Fruit fly (Drosophila melanogaster) whole organism, embryonic: ENCODE results near the gene CG32073.

ENCODE experiments used
- Asciz ChIP-seq: fragments of 200-800 bp; sonication (Bioruptor generic); optimal IDR thresholded peaks from 2 replicates; lab custom pipeline; 2017; ENCODE audit warnings: missing biosample characterization, mild to moderate bottlenecking, missing genetic modification characterization, missing genetic modification reagents
- Atf6 ChIP-seq: fragments of 200-800 bp; sonication (Bioruptor generic); IDR thresholded peaks from 2 replicates; pipeline ENCODE4 v1.3.6; 2022; ENCODE audit warnings: missing biosample characterization, missing genetic modification characterization
- Awh ChIP-seq: fragments of 200-800 bp; sonication (Bioruptor generic); IDR thresholded peaks from 2 replicates; pipeline ENCODE4, ENCODE4 v1.3.6; 2022; ENCODE audit warnings: missing biosample characterization, missing genetic modification characterization
- B-H1 ChIP-seq: fragments of 200-800 bp; sonication (Bioruptor generic); IDR thresholded peaks from 3 replicates; pipeline ENCODE4 v1.3.6; 2022; ENCODE audit warnings: missing biosample characterization, missing genetic modification characterization
- CG10267 ChIP-seq: fragments of 200-800 bp; sonication (Bioruptor generic); optimal IDR thresholded peaks from 2 replicates; lab custom pipeline; 2018; ENCODE audit warnings: missing biosample characterization, mild to moderate bottlenecking, missing genetic modification characterization, moderate library complexity
- CG10366 ChIP-seq: fragments of 200-800 bp; sonication (Bioruptor generic); IDR thresholded peaks from 2 replicates; pipeline ENCODE4 v1.3.6; 2022; ENCODE audit warnings: missing biosample characterization, missing genetic modification characterization
- CG10543 ChIP-seq: fragments of 200-800 bp; sonication (Bioruptor generic); optimal IDR thresholded peaks from 3 replicates; lab custom pipeline; 2017; ENCODE audit warnings: missing biosample characterization, mild to moderate bottlenecking, missing genetic modification characterization, moderate library complexity
- CG11695 ChIP-seq: fragments of 200-800 bp; sonication (Bioruptor generic); IDR thresholded peaks from 3 replicates; pipeline ENCODE4 v1.3.6; 2022; ENCODE audit warnings: missing biosample characterization, missing genetic modification characterization
- CG12071 ChIP-seq: fragments of 200-800 bp; sonication (Bioruptor generic); optimal IDR thresholded peaks from 3 replicates; lab custom pipeline; 2018; ENCODE audit warnings: missing biosample characterization, mild to moderate bottlenecking, missing genetic modification characterization
- CG17359 ChIP-seq: fragments of 200-800 bp; sonication (Bioruptor generic); optimal IDR thresholded peaks from 3 replicates; lab custom pipeline; 2018; ENCODE audit warnings: missing biosample characterization, mild to moderate bottlenecking, missing genetic modification characterization, moderate library complexity
- CG17361 ChIP-seq: fragments of 200-800 bp; sonication (Bioruptor generic); IDR thresholded peaks from 3 replicates; pipeline ENCODE4 v1.3.6; 2022; ENCODE audit warnings: missing biosample characterization, missing genetic modification characterization
- CG1792 ChIP-seq: fragments of 200-800 bp; sonication (Bioruptor generic); optimal IDR thresholded peaks from 2 replicates; lab custom pipeline; 2016; ENCODE audit warnings: missing biosample characterization, missing genetic modification characterization
- CG18011 ChIP-seq: fragments of 200-800 bp; sonication (Bioruptor generic); optimal IDR thresholded peaks from 2 replicates; lab custom pipeline; 2017; ENCODE audit warnings: missing biosample characterization, missing genetic modification characterization, mild to moderate bottlenecking, moderate library complexity, missing genotype
- CG18262 ChIP-seq: fragments of 200-800 bp; optimal IDR thresholded peaks from 3 replicates; lab custom pipeline; 2019; ENCODE audit warnings: missing biosample characterization, mild to moderate bottlenecking, missing genetic modification characterization, moderate library complexity
- CG18599 ChIP-seq: fragments of 200-800 bp; sonication (Bioruptor generic); optimal IDR thresholded peaks from 3 replicates; lab custom pipeline; 2017; ENCODE audit warnings: missing biosample characterization, missing genetic modification characterization, mild to moderate bottlenecking, moderate library complexity, missing genetic modification reagents
- CG18764 ChIP-seq: fragments of 200-800 bp; sonication (Bioruptor generic); optimal IDR thresholded peaks from 3 replicates; lab custom pipeline; 2016; ENCODE audit warnings: missing biosample characterization, missing genetic modification characterization
- CG2875 ChIP-seq: fragments of 200-800 bp; sonication (Bioruptor generic); optimal IDR thresholded peaks from 2 replicates; lab custom pipeline; 2017; ENCODE audit warnings: missing biosample characterization, mild to moderate bottlenecking, missing genetic modification characterization, missing genetic modification reagents
- CG33213 ChIP-seq: fragments of 200-800 bp; sonication (Bioruptor generic); optimal IDR thresholded peaks from 3 replicates; lab custom pipeline; 2016; ENCODE audit warnings: missing biosample characterization, missing genetic modification characterization
- CG4424 ChIP-seq: fragments of 200-800 bp; sonication (Bioruptor generic); optimal IDR thresholded peaks from 3 replicates; lab custom pipeline; 2016; ENCODE audit warnings: missing biosample characterization, missing genetic modification characterization
- CG4854 ChIP-seq: fragments of 200-800 bp; sonication (Bioruptor generic); optimal IDR thresholded peaks from 2 replicates; lab custom pipeline; 2016; ENCODE audit warnings: missing biosample characterization, missing genetic modification characterization, inconsistent platforms
- CG6254 ChIP-seq: fragments of 200-800 bp; sonication (Bioruptor generic); optimal IDR thresholded peaks from 3 replicates; lab custom pipeline; 2017; ENCODE audit warnings: mild to moderate bottlenecking, missing biosample characterization, missing genetic modification reagents, missing genetic modification characterization
- CG7556 ChIP-seq: fragments of 200-800 bp; sonication (Bioruptor generic); optimal IDR thresholded peaks from 2 replicates; lab custom pipeline; 2017; ENCODE audit warnings: missing biosample characterization, mild to moderate bottlenecking, missing genetic modification characterization
- CG9727 ChIP-seq: fragments of 200-800 bp; sonication (Bioruptor generic); optimal IDR thresholded peaks from 3 replicates; lab custom pipeline; 2017; ENCODE audit warnings: missing biosample characterization, mild to moderate bottlenecking, missing genetic modification characterization
- D19A ChIP-seq: fragments of 200-800 bp; optimal IDR thresholded peaks from 3 replicates; lab custom pipeline; 2019; ENCODE audit warnings: missing biosample characterization, mild to moderate bottlenecking, missing genetic modification characterization, moderate library complexity
- Dbx ChIP-seq: fragments of 200-800 bp; sonication (Bioruptor generic); IDR thresholded peaks from 3 replicates; pipeline ENCODE4 v1.3.6; 2022; ENCODE audit warnings: missing biosample characterization, missing genetic modification characterization
- Dip3 ChIP-seq: fragments of 200-800 bp; sonication (Bioruptor generic); optimal IDR thresholded peaks from 3 replicates; lab custom pipeline; 2016; ENCODE audit warnings: missing biosample characterization, missing genetic modification characterization
- Fer1 ChIP-seq: fragments of 200-800 bp; sonication (Bioruptor generic); optimal IDR thresholded peaks from 2 replicates; lab custom pipeline; 2017; ENCODE audit warnings: missing biosample characterization, mild to moderate bottlenecking, missing genetic modification characterization
- Max ChIP-seq: fragments of 200-800 bp; sonication (Bioruptor generic); optimal IDR thresholded peaks from 2 replicates; lab custom pipeline; 2016; ENCODE audit warnings: missing biosample characterization, mild to moderate bottlenecking, missing genetic modification characterization
- Meics ChIP-seq: fragments of 200-800 bp; sonication (Bioruptor generic); optimal IDR thresholded peaks from 2 replicates; lab custom pipeline; 2017; ENCODE audit warnings: missing biosample characterization, mild to moderate bottlenecking, missing genetic modification characterization
- Sox100B ChIP-seq: fragments of 200-800 bp; sonication (Bioruptor generic); optimal IDR thresholded peaks from 3 replicates; lab custom pipeline; 2018; ENCODE audit warnings: missing biosample characterization, mild to moderate bottlenecking, missing genetic modification characterization
- Sry-β ChIP-seq: fragments of 200-800 bp; sonication (Bioruptor generic); optimal IDR thresholded peaks from 2 replicates; lab custom pipeline; 2018; ENCODE audit warnings: missing biosample characterization, mild to moderate bottlenecking, missing genetic modification characterization, moderate library complexity
- Trl ChIP-seq, 3 experiments: fragments of >200 bp in 2 of 3; fragments of 200-800 bp in 1 of 3; sonication (Bioruptor generic) in 1 of 3; optimal IDR thresholded peaks; 2 replicates in 1 of 3; 3 replicates in 2 of 3; lab custom pipeline; 2016 to 2017; ENCODE audit warnings: missing biosample characterization in 1 of 3, missing genetic modification characterization in 1 of 3
- Vsx1 ChIP-seq: fragments of 200-800 bp; sonication (Bioruptor generic); optimal IDR thresholded peaks from 2 replicates; lab custom pipeline; 2017; ENCODE audit warnings: missing biosample characterization, mild to moderate bottlenecking, missing genetic modification characterization, missing genetic modification reagents
- ac ChIP-seq: fragments of 200-800 bp; sonication (Bioruptor generic); optimal IDR thresholded peaks from 3 replicates; lab custom pipeline; 2017; ENCODE audit warnings: missing biosample characterization, mild to moderate bottlenecking, missing genetic modification characterization
- bowl ChIP-seq: fragments of 200-800 bp; sonication (Bioruptor generic); IDR thresholded peaks from 2 replicates; pipeline ENCODE4 v1.3.6; 2022; ENCODE audit warnings: missing biosample characterization, missing genetic modification characterization
- caup ChIP-seq: fragments of 200-800 bp; sonication (Bioruptor generic); optimal IDR thresholded peaks from 3 replicates; lab custom pipeline; 2017; ENCODE audit warnings: missing biosample characterization, mild to moderate bottlenecking, missing genetic modification characterization, moderate library complexity; ENCODE audit not compliant: severe bottlenecking
- cwo ChIP-seq: fragments of 200-800 bp; sonication (Bioruptor generic); optimal IDR thresholded peaks from 3 replicates; lab custom pipeline; 2017; ENCODE audit warnings: missing biosample characterization, missing genetic modification characterization, mild to moderate bottlenecking, moderate library complexity, missing genetic modification reagents
- fd96Cb ChIP-seq: fragments of 200-800 bp; sonication (Bioruptor generic); optimal IDR thresholded peaks from 2 replicates; lab custom pipeline; 2018; ENCODE audit warnings: missing biosample characterization, mild to moderate bottlenecking, missing genetic modification characterization, moderate library complexity
- fu2 ChIP-seq: fragments of 200-800 bp; sonication (Bioruptor generic); optimal IDR thresholded peaks from 2 replicates; lab custom pipeline; 2016; ENCODE audit warnings: missing biosample characterization, missing genetic modification characterization
- gcm ChIP-seq: fragments of 200-800 bp; sonication (Bioruptor generic); optimal IDR thresholded peaks from 2 replicates; lab custom pipeline; 2019; ENCODE audit warnings: missing biosample characterization, mild to moderate bottlenecking, missing genetic modification characterization, moderate library complexity
- pnt ChIP-seq: fragments of 200-800 bp; sonication (Bioruptor generic); optimal IDR thresholded peaks from 3 replicates; lab custom pipeline; 2016; ENCODE audit warnings: missing biosample characterization, missing genetic modification characterization
- psq ChIP-seq: fragments of 200-800 bp; sonication (Bioruptor generic); optimal IDR thresholded peaks from 2 replicates; lab custom pipeline; 2017; ENCODE audit warnings: missing biosample characterization, missing genetic modification characterization
- sob ChIP-seq: fragments of 200-800 bp; sonication (Bioruptor generic); IDR thresholded peaks from 2 replicates; pipeline ENCODE4 v1.3.6; 2022; ENCODE audit warnings: missing biosample characterization, missing genetic modification characterization
- stc ChIP-seq: fragments of 200-800 bp; sonication (Bioruptor generic); IDR thresholded peaks from 2 replicates; pipeline ENCODE4 v1.3.6; 2022; ENCODE audit warnings: missing biosample characterization, missing genetic modification characterization
- tap ChIP-seq: fragments of 200-800 bp; optimal IDR thresholded peaks from 3 replicates; lab custom pipeline; 2019; ENCODE audit warnings: missing biosample characterization, mild to moderate bottlenecking, missing genetic modification characterization, moderate library complexity
- tx ChIP-seq: fragments of 200-800 bp; sonication (Bioruptor generic); optimal IDR thresholded peaks from 2 replicates; lab custom pipeline; 2016; ENCODE audit warnings: missing biosample characterization, missing genetic modification characterization
- unpg ChIP-seq: fragments of 200-800 bp; sonication (Bioruptor generic); optimal IDR thresholded peaks from 3 replicates; lab custom pipeline; 2018; ENCODE audit warnings: missing biosample characterization, mild to moderate bottlenecking, missing genetic modification characterization, moderate library complexity
- vvl ChIP-seq: fragments of 200-800 bp; sonication (Bioruptor generic); IDR thresholded peaks from 2 replicates; pipeline ENCODE4 v1.3.6; 2022; ENCODE audit warnings: missing biosample characterization, missing genetic modification characterization
- wek ChIP-seq: fragments of 200-800 bp; sonication (Bioruptor generic); optimal IDR thresholded peaks from 3 replicates; lab custom pipeline; 2018; ENCODE audit warnings: missing biosample characterization, mild to moderate bottlenecking, missing genetic modification characterization, moderate library complexity

Gene CG32073

dm6 chr3L:11107432-11107831 lies at the start of gene CG32073:
TSS of gene CG32073 (minus strand) at chr3L:11107582.
- peak; percentile 53; the same call in 2 of the 3 replicates for TF ChIP-seq CG17361
- TF ChIP-seq Sox100B (GFP tag; lab: Kevin White, UChicago) = peak; percentile 66
- peak; percentile 38 for TF ChIP-seq caup (GFP tag; lab: Kevin White, UChicago)
- TF ChIP-seq gcm = peak; percentile 23
- TF ChIP-seq CG12071 (GFP tag; lab: Kevin White, UChicago) = peak; percentile 75
- TF ChIP-seq CG11695 (GFP tag; lab: Robert Waterston, UW) = 0 out of 3 replicates have a peak, but pooled peaks have one; percentile 20
- no peak for TF ChIP-seq Trl (optimal IDR thresholded peaks at IDR 0.05; lab: Kevin White, UChicago)
- peak; percentile 36 for TF ChIP-seq Trl (GFP tag; optimal IDR thresholded peaks at IDR 0.05; lab: Kevin White, UChicago)
- TF ChIP-seq CG18262 (tag; lab: Kevin White, UChicago) = peak; percentile 43
- no peak for TF ChIP-seq ac (GFP tag; lab: Kevin White, UChicago)
- TF ChIP-seq sob (GFP tag; lab: Robert Waterston, UW) = peak; percentile 40; the same call in 1 of the 2 replicates
- peak; percentile 36; the same call in 1 of the 2 replicates for TF ChIP-seq vvl (GFP tag; lab: Robert Waterston, UW)
- TF ChIP-seq tap (tag; lab: Kevin White, UChicago) = peak; percentile 36
- TF ChIP-seq CG18764 = peak; percentile 75
- peak; percentile 56 for TF ChIP-seq Fer1
- 0 out of 2 replicates have a peak, but pooled peaks have one; percentile 16 for TF ChIP-seq Awh (GFP tag; lab: Robert Waterston, UW)
- peak; percentile 35 for TF ChIP-seq Max (GFP tag; lab: Kevin White, UChicago)
- peak; percentile 34 for TF ChIP-seq CG33213 (GFP tag; lab: Kevin White, UChicago)
- TF ChIP-seq Dbx (GFP tag; lab: Robert Waterston, UW) = peak; percentile 25; the same call in 1 of the 3 replicates
- peak; percentile 67 for TF ChIP-seq Vsx1 (GFP tag; lab: Kevin White, UChicago)
- peak; percentile 48 for TF ChIP-seq D19A (tag; lab: Kevin White, UChicago)
- peak; percentile 29 for TF ChIP-seq CG2875 (GFP tag; lab: Kevin White, UChicago)
- peak; percentile 49 for TF ChIP-seq unpg
- TF ChIP-seq CG10543 (GFP tag; lab: Kevin White, UChicago) = peak; percentile 40
- TF ChIP-seq pnt (GFP tag; lab: Kevin White, UChicago) = no peak
- no peak for TF ChIP-seq Atf6 (GFP tag; lab: Robert Waterston, UW)
- peak; percentile 23 for TF ChIP-seq Asciz (GFP tag; lab: Kevin White, UChicago)
- peak; percentile 40 for TF ChIP-seq wek (GFP tag; lab: Kevin White, UChicago)
- TF ChIP-seq tx (GFP tag; lab: Kevin White, UChicago) = no peak
- TF ChIP-seq CG6254 (GFP tag; lab: Kevin White, UChicago) = peak; percentile 33
- TF ChIP-seq stc (GFP tag; lab: Robert Waterston, UW) = no peak
- peak; percentile 40 for TF ChIP-seq CG4424
- TF ChIP-seq CG9727 (GFP tag; lab: Kevin White, UChicago) = peak; percentile 16
- peak; percentile 25 for TF ChIP-seq CG10267 (tag; lab: Kevin White, UChicago)
- no peak for TF ChIP-seq CG10366 (GFP tag; lab: Robert Waterston, UW)
- TF ChIP-seq CG4854 (GFP tag; lab: Kevin White, UChicago) = peak; percentile 28
- TF ChIP-seq psq (GFP tag; lab: Kevin White, UChicago) = no peak
- no peak for TF ChIP-seq CG18011 (GFP tag; lab: Kevin White, UChicago)
- no peak for TF ChIP-seq bowl (GFP tag; lab: Robert Waterston, UW)
- TF ChIP-seq CG18599 (GFP tag; lab: Kevin White, UChicago) = peak; percentile 75
- peak; percentile 28 for TF ChIP-seq fd96Cb (tag; lab: Kevin White, UChicago)
- no peak for TF ChIP-seq fu2 (GFP tag; lab: Kevin White, UChicago)
- peak; percentile 16 for TF ChIP-seq Sry-β (GFP tag; lab: Kevin White, UChicago)
- no peak for TF ChIP-seq Dip3 (GFP tag; lab: Kevin White, UChicago)
- peak; percentile 64 for TF ChIP-seq cwo (GFP tag; lab: Kevin White, UChicago)
- peak; percentile 52 for TF ChIP-seq CG1792
- TF ChIP-seq CG7556 (GFP tag; lab: Kevin White, UChicago) = peak; percentile 17
- no peak for TF ChIP-seq B-H1 (GFP tag; lab: Robert Waterston, UW)
- peak; percentile 17 for TF ChIP-seq Meics (GFP tag; lab: Kevin White, UChicago)
- TF ChIP-seq CG17359 (tag; lab: Kevin White, UChicago) = peak; percentile 10
